Worm (Caenorhabditis elegans) whole organism, late embryonic: ENCODE results near the gene F38B6.7.

Source experiments
- C38D4.7 ChIP-seq: fragments of 200-800 bp; sonication (Bioruptor generic); optimal IDR thresholded peaks from 2 replicates; lab custom pipeline; 2018; ENCODE audit warnings: mild to moderate bottlenecking, missing genetic modification characterization, moderate library complexity, missing compliant biosample characterization
- K09A11.1 ChIP-seq: sonication (generic microtip); optimal IDR thresholded peaks from 2 replicates; lab custom pipeline; 2017; ENCODE audit warnings: antibody characterized with exemption, mild to moderate bottlenecking, missing genetic modification characterization, missing compliant biosample characterization; ENCODE audit not compliant: insufficient read depth
- Y22D7AL.16 ChIP-seq: sonication (generic microtip); optimal IDR thresholded peaks from 2 replicates; lab custom pipeline; 2016; ENCODE audit warnings: missing genetic modification characterization, missing compliant biosample characterization
- ahr-1 ChIP-seq: sonication (generic microtip); optimal IDR thresholded peaks from 2 replicates; lab custom pipeline; 2016; ENCODE audit warnings: missing genetic modification characterization, missing compliant biosample characterization
- ceh-14 ChIP-seq: sonication (generic microtip); optimal IDR thresholded peaks from 2 replicates; lab custom pipeline; 2016; ENCODE audit warnings: missing genotype, missing genetic modification characterization, missing compliant biosample characterization
- ceh-18 ChIP-seq: sonication (generic microtip); optimal IDR thresholded peaks from 2 replicates; lab custom pipeline; 2016; ENCODE audit warnings: missing genetic modification characterization, missing compliant biosample characterization
- ceh-2 ChIP-seq: sonication (generic microtip); optimal IDR thresholded peaks from 2 replicates; lab custom pipeline; 2016; ENCODE audit warnings: missing genotype, missing genetic modification characterization, missing compliant biosample characterization
- ceh-30 ChIP-seq: fragments of 150-350 bp; optimal IDR thresholded peaks from 2 replicates; lab custom pipeline; 2014; ENCODE audit warnings: missing biosample characterization, missing genetic modification characterization
- ceh-31 ChIP-seq: sonication (generic microtip); optimal IDR thresholded peaks from 2 replicates; lab custom pipeline; 2016; ENCODE audit warnings: missing genetic modification characterization, missing compliant biosample characterization
- ceh-45 ChIP-seq: fragments of 200-800 bp; sonication (Bioruptor generic); IDR thresholded peaks from 2 replicates; pipeline ENCODE4 v1.3.6; 2022; ENCODE audit warnings: missing genetic modification reagents, missing genetic modification characterization, missing compliant biosample characterization
- ceh-6 ChIP-seq: fragments of 200-800 bp; sonication (Bioruptor generic); optimal IDR thresholded peaks from 2 replicates; lab custom pipeline; 2018; ENCODE audit warnings: mild to moderate bottlenecking, missing genetic modification characterization, missing compliant biosample characterization
- eyg-1 ChIP-seq: sonication (generic microtip); optimal IDR thresholded peaks from 2 replicates; lab custom pipeline; 2016; ENCODE audit warnings: missing genotype, missing genetic modification characterization, missing compliant biosample characterization
- fax-1 ChIP-seq: sonication (generic microtip); optimal IDR thresholded peaks from 2 replicates; lab custom pipeline; 2016; ENCODE audit warnings: missing genotype, missing genetic modification characterization, missing compliant biosample characterization
- hlh-15 ChIP-seq: sonication (generic microtip); optimal IDR thresholded peaks from 2 replicates; lab custom pipeline; 2016; ENCODE audit warnings: missing genetic modification characterization, missing compliant biosample characterization
- hlh-30 ChIP-seq: sonication (generic microtip); optimal IDR thresholded peaks from 2 replicates; lab custom pipeline; 2017; ENCODE audit warnings: antibody characterized with exemption, missing genetic modification characterization, missing compliant biosample characterization; ENCODE audit not compliant: insufficient read depth
- lin-11 ChIP-seq: fragments of 200-800 bp; sonication (Bioruptor generic); optimal IDR thresholded peaks from 2 replicates; lab custom pipeline; 2018; ENCODE audit warnings: mild to moderate bottlenecking, missing genetic modification characterization, missing compliant biosample characterization
- nfya-1 ChIP-seq: sonication (generic microtip); optimal IDR thresholded peaks from 2 replicates; lab custom pipeline; 2017; ENCODE audit warnings: missing genetic modification characterization, mild to moderate bottlenecking, missing compliant biosample characterization, antibody characterized with exemption, moderate library complexity
- nhr-11 ChIP-seq: fragments of 150-350 bp; optimal IDR thresholded peaks from 2 replicates; lab custom pipeline; 2014; ENCODE audit warnings: missing biosample characterization, missing genetic modification characterization
- nhr-232 ChIP-seq: sonication (generic microtip); optimal IDR thresholded peaks from 2 replicates; lab custom pipeline; 2016; ENCODE audit warnings: missing genetic modification characterization, missing compliant biosample characterization
- npax-4 ChIP-seq: sonication (generic microtip); optimal IDR thresholded peaks from 2 replicates; lab custom pipeline; 2016; ENCODE audit warnings: missing genetic modification characterization, missing compliant biosample characterization
- odd-2 ChIP-seq: sonication (generic microtip); optimal IDR thresholded peaks from 2 replicates; lab custom pipeline; 2017; ENCODE audit warnings: antibody characterized with exemption, mild to moderate bottlenecking, missing genetic modification characterization, missing compliant biosample characterization
- pat-9 ChIP-seq: fragments of 200-800 bp; sonication (Bioruptor generic); optimal IDR thresholded peaks from 2 replicates; lab custom pipeline; 2018; ENCODE audit warnings: mild to moderate bottlenecking, missing genetic modification characterization, moderate library complexity, missing compliant biosample characterization
- pha-4 ChIP-seq: fragments of 150-350 bp; optimal IDR thresholded peaks from 2 replicates; lab custom pipeline; 2018; ENCODE audit warnings: missing biosample characterization, missing genetic modification reagents, missing genetic modification characterization
- pros-1 ChIP-seq: fragments of 150-350 bp; optimal IDR thresholded peaks from 2 replicates; lab custom pipeline; 2014; ENCODE audit warnings: missing biosample characterization, missing genetic modification reagents, missing genetic modification characterization
- ref-2 ChIP-seq: sonication (generic microtip); optimal IDR thresholded peaks from 2 replicates; lab custom pipeline; 2016; ENCODE audit warnings: missing genetic modification characterization, missing compliant biosample characterization
- sdc-2 ChIP-seq: sonication (generic microtip); optimal IDR thresholded peaks from 2 replicates; lab custom pipeline; 2016; ENCODE audit warnings: missing genotype, missing genetic modification characterization, missing compliant biosample characterization
- syd-9 ChIP-seq: sonication (generic microtip); optimal IDR thresholded peaks from 2 replicates; lab custom pipeline; 2016; ENCODE audit warnings: mild to moderate bottlenecking, missing genetic modification characterization, moderate library complexity, missing compliant biosample characterization
- ttx-3 ChIP-seq: sonication (generic microtip); optimal IDR thresholded peaks from 2 replicates; lab custom pipeline; 2016; ENCODE audit warnings: missing genetic modification reagents, missing genetic modification characterization, missing compliant biosample characterization
- unc-3 ChIP-seq, 2 experiments: fragments of 200-800 bp in 1 of 2; sonication (Bioruptor generic) in 1 of 2; sonication (generic microtip) in 1 of 2; conservative IDR thresholded peaks in 1 of 2; optimal IDR thresholded peaks in 1 of 2; 2 replicates each; pipeline versions ENCODE4 v1.3.6 to Lab custom; 2016 to 2022; ENCODE audit warnings: missing compliant biosample characterization in 2 of 2, missing genetic modification characterization in 2 of 2, missing genetic modification reagents in 1 of 2
- unc-55 ChIP-seq: sonication (generic microtip); optimal IDR thresholded peaks from 2 replicates; lab custom pipeline; 2017; ENCODE audit warnings: missing biosample characterization, missing genetic modification reagents, missing genetic modification characterization
- zip-5 ChIP-seq: sonication (generic microtip); optimal IDR thresholded peaks from 2 replicates; lab custom pipeline; 2016; ENCODE audit warnings: missing genetic modification characterization, missing compliant biosample characterization
- ztf-16 ChIP-seq: sonication (generic microtip); optimal IDR thresholded peaks from 2 replicates; lab custom pipeline; 2017; ENCODE audit warnings: missing genetic modification characterization, missing compliant biosample characterization

The F38B6.7 gene

DNA sequence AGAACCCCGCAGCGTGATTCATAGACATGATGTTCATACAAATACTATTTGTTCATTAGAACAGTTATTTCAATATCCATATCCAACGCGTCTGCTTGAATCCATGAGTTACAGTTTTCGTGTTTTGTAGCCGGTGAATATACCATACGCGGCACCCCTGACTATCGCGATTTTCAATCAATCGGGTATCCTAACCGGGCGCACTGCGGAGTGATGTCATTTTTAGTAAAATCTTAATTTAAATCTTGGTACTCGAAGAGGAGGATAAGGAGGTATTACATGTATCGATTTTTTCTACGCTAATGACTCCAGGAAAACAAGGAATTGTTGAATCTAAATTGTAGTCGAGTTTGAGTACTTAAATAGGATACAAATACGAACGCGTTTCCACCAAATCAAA, 28.8 kb downstream of the F38B6.7 start:
- no peak for TF ChIP-seq ceh-18 (tag; lab: Kevin White, UChicago)
- no peak for TF ChIP-seq nhr-11 (tag; lab: Kevin White, UChicago)
- no peak for TF ChIP-seq ahr-1
- no peak for TF ChIP-seq nfya-1 (tag; lab: Kevin White, UChicago)
- TF ChIP-seq ztf-16 = no peak
- TF ChIP-seq unc-55 (GFP tag; lab: Kevin White, UChicago) = no peak
- no peak for TF ChIP-seq eyg-1 (tag; lab: Kevin White, UChicago)
- no peak for TF ChIP-seq pat-9 (tag; lab: Kevin White, UChicago)
- no peak for TF ChIP-seq ttx-3 (tag; lab: Kevin White, UChicago)

DNA sequence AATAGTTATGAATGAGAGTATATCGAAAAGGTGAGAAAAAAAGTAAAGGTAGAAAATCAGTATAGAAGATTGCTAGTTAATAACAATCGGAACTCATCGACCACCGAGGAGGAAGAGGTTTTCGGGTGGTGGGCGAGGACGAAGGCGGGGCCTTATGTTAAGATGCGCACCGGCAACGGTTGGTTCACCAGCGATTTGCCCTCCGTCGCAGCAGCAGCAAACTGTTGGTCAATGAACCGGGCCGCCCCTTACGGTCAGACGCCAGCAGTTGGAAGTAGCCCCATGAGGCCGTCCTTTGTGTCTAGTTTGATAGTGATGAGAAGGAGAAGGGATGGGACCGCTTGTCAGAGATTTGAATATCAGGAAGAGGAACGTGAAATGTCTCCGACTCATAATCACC, 29.3 kb downstream of the F38B6.7 start, which contains the start of gene nhr-137:
TSS of gene nhr-137 (minus strand) at position 101 of the 400 bp plus-strand sequence.
- TF ChIP-seq K09A11.1 (tag; lab: Kevin White, UChicago) (no peak), ahr-1 (no peak), pha-4 (no peak), ttx-3 (tag; lab: Kevin White, UChicago) (no peak), zip-5 (tag; lab: Kevin White, UChicago) (no peak), fax-1 (no peak), ceh-6 (GFP tag; lab: Kevin White, UChicago) (no peak), C38D4.7 (GFP tag; lab: Kevin White, UChicago) (no peak), ceh-30 (no peak), syd-9 (tag; lab: Kevin White, UChicago) (no peak), ceh-14 (no peak), ceh-45 (GFP tag; lab: Robert Waterston, UW) (no peak), sdc-2 (tag; lab: Kevin White, UChicago) (no peak), ceh-2 (tag; lab: Kevin White, UChicago) (no peak)

DNA sequence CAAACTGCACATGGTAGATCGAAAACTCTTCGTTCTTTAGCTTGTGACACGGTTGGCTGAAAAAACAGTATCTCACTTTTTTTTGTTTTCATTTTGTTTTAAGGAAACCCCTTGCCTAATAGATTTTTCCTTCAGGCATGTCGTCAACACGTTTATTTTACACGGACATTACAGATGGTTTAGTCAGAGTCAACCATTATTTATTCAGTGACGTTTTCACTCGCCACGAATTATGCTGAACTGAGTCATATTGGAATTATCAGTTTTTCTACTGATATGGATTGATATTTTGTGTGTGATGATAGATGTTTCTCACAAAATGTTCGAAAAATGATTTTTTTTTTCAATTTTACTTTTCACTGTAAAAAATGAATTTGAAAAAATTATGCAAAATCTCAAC, 30.7 kb downstream of the F38B6.7 start:
- TF ChIP-seq Y22D7AL.16 (tag; lab: Kevin White, UChicago) = no peak

ce11 chrX:6665129-6665858, 32.9 kb downstream of the F38B6.7 start:
- no peak for TF ChIP-seq C38D4.7 (GFP tag; lab: Kevin White, UChicago)
- no peak for TF ChIP-seq pros-1 (tag; lab: Kevin White, UChicago)
- no peak for TF ChIP-seq odd-2
- TF ChIP-seq hlh-15 (tag; lab: Kevin White, UChicago) = no peak
- TF ChIP-seq ref-2 (tag; lab: Kevin White, UChicago) = no peak
- no peak for TF ChIP-seq nfya-1 (tag; lab: Kevin White, UChicago)
- no peak for TF ChIP-seq unc-3 (GFP tag; conservative IDR thresholded peaks at IDR 0.05; lab: Robert Waterston, UW)
- no peak for TF ChIP-seq unc-3 (tag; optimal IDR thresholded peaks at IDR 0.05; lab: Kevin White, UChicago)
- TF ChIP-seq hlh-30 (tag; lab: Kevin White, UChicago) = no peak
- TF ChIP-seq ceh-6 (GFP tag; lab: Kevin White, UChicago) = no peak
- TF ChIP-seq npax-4 (tag; lab: Kevin White, UChicago) = no peak
- no peak for TF ChIP-seq Y22D7AL.16 (tag; lab: Kevin White, UChicago)
- no peak for TF ChIP-seq nhr-232 (tag; lab: Kevin White, UChicago)
- TF ChIP-seq ceh-31 (tag; lab: Kevin White, UChicago) = no peak
- no peak for TF ChIP-seq unc-55 (GFP tag; lab: Kevin White, UChicago)
- TF ChIP-seq lin-11 (tag; lab: Kevin White, UChicago) = no peak
